Fruit fly (Drosophila melanogaster) whole organism, embryonic: ENCODE results near the gene Rassf.

Experiments
- B-H2 ChIP-seq: fragments of 200-800 bp; sonication (Bioruptor generic); optimal IDR thresholded peaks from 2 replicates; lab custom pipeline; 2018; ENCODE audit warnings: missing biosample characterization, mild to moderate bottlenecking, missing genetic modification characterization
- CG10565 ChIP-seq: fragments of 200-800 bp; sonication (Bioruptor generic); optimal IDR thresholded peaks from 3 replicates; lab custom pipeline; 2016; ENCODE audit warnings: missing biosample characterization, mild to moderate bottlenecking, missing genetic modification characterization
- CG11560 ChIP-seq: fragments of 200-800 bp; sonication (Bioruptor generic); IDR thresholded peaks from 3 replicates; pipeline ENCODE4 v1.3.6; 2022; ENCODE audit warnings: missing biosample characterization, missing genetic modification characterization
- CG13123 ChIP-seq: fragments of 200-800 bp; sonication (Bioruptor generic); optimal IDR thresholded peaks from 2 replicates; lab custom pipeline; 2016; ENCODE audit warnings: missing biosample characterization, missing genetic modification characterization
- CG13894 ChIP-seq: fragments of 200-800 bp; sonication (Bioruptor generic); optimal IDR thresholded peaks from 3 replicates; lab custom pipeline; 2018; ENCODE audit warnings: missing biosample characterization, mild to moderate bottlenecking, missing genetic modification characterization, moderate library complexity
- CG17829 ChIP-seq: fragments of 200-800 bp; optimal IDR thresholded peaks from 2 replicates; lab custom pipeline; 2019; ENCODE audit warnings: missing biosample characterization, mild to moderate bottlenecking, missing genetic modification characterization, moderate library complexity
- CG18011 ChIP-seq: fragments of 200-800 bp; sonication (Bioruptor generic); optimal IDR thresholded peaks from 2 replicates; lab custom pipeline; 2017; ENCODE audit warnings: missing biosample characterization, missing genetic modification characterization, mild to moderate bottlenecking, moderate library complexity, missing genotype
- CG18619 ChIP-seq: fragments of 200-800 bp; sonication (Bioruptor generic); optimal IDR thresholded peaks from 3 replicates; lab custom pipeline; 2017; ENCODE audit warnings: missing biosample characterization, mild to moderate bottlenecking, missing genetic modification characterization
- CG2875 ChIP-seq: fragments of 200-800 bp; sonication (Bioruptor generic); optimal IDR thresholded peaks from 2 replicates; lab custom pipeline; 2017; ENCODE audit warnings: missing biosample characterization, mild to moderate bottlenecking, missing genetic modification characterization, missing genetic modification reagents
- CG3065 ChIP-seq: fragments of 200-800 bp; sonication (Bioruptor generic); optimal IDR thresholded peaks from 2 replicates; lab custom pipeline; 2016; ENCODE audit warnings: missing biosample characterization, missing genetic modification characterization
- CG43689 ChIP-seq: fragments of 200-800 bp; sonication (Bioruptor generic); IDR thresholded peaks from 2 replicates; pipeline ENCODE4 v1.3.6; 2022; ENCODE audit warnings: missing biosample characterization, missing genetic modification characterization
- CG5245 ChIP-seq: fragments of 200-800 bp; sonication (Bioruptor generic); optimal IDR thresholded peaks from 3 replicates; lab custom pipeline; 2016; ENCODE audit warnings: missing biosample characterization, missing genetic modification characterization
- CG6683 ChIP-seq: fragments of 200-800 bp; sonication (Bioruptor generic); optimal IDR thresholded peaks from 2 replicates; lab custom pipeline; 2017; ENCODE audit warnings: missing biosample characterization, mild to moderate bottlenecking, missing genetic modification characterization, missing genetic modification reagents
- CG8478 ChIP-seq: fragments of >200 bp; optimal IDR thresholded peaks from 2 replicates; lab custom pipeline; 2018
- Camta ChIP-seq: fragments of 200-800 bp; sonication (Bioruptor generic); optimal IDR thresholded peaks from 2 replicates; lab custom pipeline; 2016; ENCODE audit warnings: missing biosample characterization, missing genetic modification characterization
- Dbx ChIP-seq: fragments of 200-800 bp; sonication (Bioruptor generic); IDR thresholded peaks from 3 replicates; pipeline ENCODE4 v1.3.6; 2022; ENCODE audit warnings: missing biosample characterization, missing genetic modification characterization
- Dip2 ChIP-seq: fragments of 200-800 bp; sonication (Bioruptor generic); IDR thresholded peaks from 2 replicates; pipeline ENCODE4 v1.3.6; 2022; ENCODE audit warnings: missing biosample characterization, missing genetic modification characterization
- Drgx ChIP-seq: fragments of 200-800 bp; sonication (Bioruptor generic); IDR thresholded peaks from 2 replicates; pipeline ENCODE4 v1.3.6; 2022; ENCODE audit warnings: missing biosample characterization, missing genetic modification characterization
- HmgD ChIP-seq: fragments of 200-800 bp; sonication (Bioruptor generic); optimal IDR thresholded peaks from 3 replicates; lab custom pipeline; 2016; ENCODE audit warnings: missing biosample characterization, missing genetic modification characterization
- MESR4 ChIP-seq: fragments of 200-800 bp; sonication (Bioruptor generic); optimal IDR thresholded peaks from 2 replicates; lab custom pipeline; 2018; ENCODE audit warnings: missing biosample characterization, mild to moderate bottlenecking, missing genetic modification characterization, moderate library complexity
- Oli ChIP-seq: fragments of 200-800 bp; sonication (Bioruptor generic); optimal IDR thresholded peaks from 2 replicates; lab custom pipeline; 2018; ENCODE audit warnings: missing biosample characterization, mild to moderate bottlenecking, missing genetic modification characterization, moderate library complexity
- Opbp ChIP-seq: fragments of 200-800 bp; sonication (Bioruptor generic); IDR thresholded peaks from 3 replicates; pipeline ENCODE4 v1.3.6; 2022; ENCODE audit warnings: missing biosample characterization, missing genetic modification characterization; ENCODE audit not compliant: partially characterized antibody
- Poxn ChIP-seq: fragments of 200-800 bp; sonication (Bioruptor generic); IDR thresholded peaks from 2 replicates; pipeline ENCODE4 v1.3.6; 2022; ENCODE audit warnings: missing biosample characterization, missing genetic modification characterization
- Sin3A ChIP-seq: fragments of >200 bp; optimal IDR thresholded peaks from 2 replicates; lab custom pipeline; 2018
- Sox100B ChIP-seq: fragments of 200-800 bp; sonication (Bioruptor generic); optimal IDR thresholded peaks from 3 replicates; lab custom pipeline; 2018; ENCODE audit warnings: missing biosample characterization, mild to moderate bottlenecking, missing genetic modification characterization
- Spps ChIP-seq: fragments of 200-800 bp; sonication (Bioruptor generic); optimal IDR thresholded peaks from 2 replicates; lab custom pipeline; 2018; ENCODE audit warnings: missing biosample characterization, mild to moderate bottlenecking, missing genetic modification characterization
- Sry-β ChIP-seq: fragments of 200-800 bp; sonication (Bioruptor generic); optimal IDR thresholded peaks from 2 replicates; lab custom pipeline; 2018; ENCODE audit warnings: missing biosample characterization, mild to moderate bottlenecking, missing genetic modification characterization, moderate library complexity
- Sry-δ ChIP-seq: fragments of 200-800 bp; sonication (Bioruptor generic); optimal IDR thresholded peaks from 2 replicates; lab custom pipeline; 2016; ENCODE audit warnings: missing biosample characterization, missing genetic modification characterization
- Trl ChIP-seq, 3 experiments: fragments of >200 bp in 2 of 3; fragments of 200-800 bp in 1 of 3; sonication (Bioruptor generic) in 1 of 3; optimal IDR thresholded peaks; 2 replicates in 1 of 3; 3 replicates in 2 of 3; lab custom pipeline; 2016 to 2017; ENCODE audit warnings: missing biosample characterization in 1 of 3, missing genetic modification characterization in 1 of 3
- cg ChIP-seq: fragments of 200-800 bp; sonication (Bioruptor generic); optimal IDR thresholded peaks from 3 replicates; lab custom pipeline; 2019; ENCODE audit warnings: missing biosample characterization, mild to moderate bottlenecking, missing genetic modification characterization, moderate library complexity
- dan ChIP-seq: fragments of 200-800 bp; sonication (Bioruptor generic); IDR thresholded peaks from 2 replicates; pipeline ENCODE4 v1.3.6; 2022; ENCODE audit warnings: missing biosample characterization, missing genetic modification characterization
- danr ChIP-seq: fragments of 200-800 bp; sonication (Bioruptor generic); IDR thresholded peaks from 2 replicates; pipeline ENCODE4 v1.3.6; 2022; ENCODE audit warnings: missing biosample characterization, missing genetic modification characterization
- dpn ChIP-seq, 2 experiments: fragments of 200-800 bp; sonication (Bioruptor generic); optimal IDR thresholded peaks; 3 replicates each; lab custom pipeline; 2016; ENCODE audit warnings: missing biosample characterization in 2 of 2, missing genetic modification characterization in 2 of 2
- eve ChIP-seq, 2 experiments: fragments of >200 bp; optimal IDR thresholded peaks; 2 replicates each; lab custom pipeline; 2017; ENCODE audit warnings: missing biosample characterization in 2 of 2, missing genetic modification characterization in 2 of 2
- exex ChIP-seq: fragments of 200-800 bp; sonication (Bioruptor generic); optimal IDR thresholded peaks from 4 replicates; lab custom pipeline; 2018; ENCODE audit warnings: missing biosample characterization, mild to moderate bottlenecking, missing genetic modification characterization, moderate library complexity
- ftz-f1 ChIP-seq: fragments of 200-800 bp; sonication (Bioruptor generic); optimal IDR thresholded peaks from 2 replicates; lab custom pipeline; 2016; ENCODE audit warnings: missing biosample characterization, missing genetic modification characterization
- grau ChIP-seq: fragments of 200-800 bp; optimal IDR thresholded peaks from 3 replicates; lab custom pipeline; 2019; ENCODE audit warnings: missing biosample characterization, mild to moderate bottlenecking, missing genetic modification characterization, moderate library complexity
- hb ChIP-seq: fragments of 200-800 bp; sonication (Bioruptor generic); IDR thresholded peaks from 3 replicates; pipeline ENCODE4 v1.3.6; 2022; ENCODE audit warnings: missing biosample characterization, missing genetic modification characterization; ENCODE audit not compliant: partially characterized antibody
- hkb ChIP-seq, 2 experiments: fragments of 200-800 bp in 1 of 2; fragments of >200 bp in 1 of 2; sonication (Bioruptor generic) in 1 of 2; IDR thresholded peaks in 1 of 2; optimal IDR thresholded peaks in 1 of 2; 2 replicates each; pipeline versions ENCODE4 v1.3.6 to Lab custom; 2017 to 2022; ENCODE audit warnings: missing biosample characterization in 1 of 2, missing genetic modification characterization in 1 of 2
- jigr1 ChIP-seq: fragments of 200-800 bp; sonication (Bioruptor generic); IDR thresholded peaks from 3 replicates; pipeline ENCODE4 v1.3.6; 2022; ENCODE audit warnings: missing biosample characterization, missing genetic modification characterization
- jing ChIP-seq: fragments of 200-800 bp; sonication (Bioruptor generic); optimal IDR thresholded peaks from 2 replicates; lab custom pipeline; 2018; ENCODE audit warnings: missing biosample characterization, mild to moderate bottlenecking, missing genetic modification characterization
- kah ChIP-seq: fragments of 200-800 bp; sonication (Bioruptor generic); optimal IDR thresholded peaks from 2 replicates; lab custom pipeline; 2018; ENCODE audit warnings: missing biosample characterization, mild to moderate bottlenecking, missing genetic modification characterization
- ken ChIP-seq: fragments of 200-800 bp; sonication (Bioruptor generic); IDR thresholded peaks from 3 replicates; pipeline ENCODE4 v1.3.6; 2022; ENCODE audit warnings: missing biosample characterization, missing genetic modification characterization
- nom ChIP-seq: fragments of 200-800 bp; sonication (Bioruptor generic); optimal IDR thresholded peaks from 2 replicates; lab custom pipeline; 2017; ENCODE audit warnings: missing biosample characterization, missing genetic modification characterization, mild to moderate bottlenecking, moderate library complexity, missing genetic modification reagents
- org-1 ChIP-seq: fragments of 200-800 bp; sonication (Bioruptor generic); optimal IDR thresholded peaks from 2 replicates; lab custom pipeline; 2017; ENCODE audit warnings: missing biosample characterization, missing genetic modification characterization
- sens ChIP-seq: fragments of 200-800 bp; sonication (Bioruptor generic); peaks from one replicate; lab custom pipeline; 2016; ENCODE audit warnings: missing biosample characterization, missing genetic modification characterization
- shn ChIP-seq: fragments of 200-800 bp; sonication (Bioruptor generic); optimal IDR thresholded peaks from 3 replicates; lab custom pipeline; 2016; ENCODE audit warnings: missing biosample characterization, missing genetic modification characterization
- slp2 ChIP-seq: fragments of 200-800 bp; sonication (Bioruptor generic); optimal IDR thresholded peaks from 2 replicates; lab custom pipeline; 2016; ENCODE audit warnings: missing biosample characterization, missing genetic modification characterization
- tll ChIP-seq, 2 experiments: fragments of 200-800 bp in 1 of 2; fragments of >200 bp in 1 of 2; sonication (Bioruptor generic) in 1 of 2; optimal IDR thresholded peaks; 2 replicates each; lab custom pipeline; 2017 to 2019; ENCODE audit warnings: missing biosample characterization in 2 of 2, missing genetic modification characterization in 2 of 2, mild to moderate bottlenecking in 1 of 2, moderate library complexity in 1 of 2
- tna ChIP-seq: fragments of 200-800 bp; sonication (Bioruptor generic); IDR thresholded peaks from 2 replicates; pipeline ENCODE4 v1.3.6; 2022; ENCODE audit warnings: missing biosample characterization, missing genetic modification characterization; ENCODE audit not compliant: partially characterized antibody
- toy ChIP-seq: fragments of 200-800 bp; sonication (Bioruptor generic); IDR thresholded peaks from 2 replicates; pipeline ENCODE4 v1.3.6; 2022; ENCODE audit warnings: missing biosample characterization, missing genetic modification characterization
- vnd ChIP-seq: fragments of 200-800 bp; sonication (Bioruptor generic); IDR thresholded peaks from 3 replicates; pipeline ENCODE4 v1.3.6; 2022; ENCODE audit warnings: missing biosample characterization, missing genetic modification characterization; ENCODE audit not compliant: partially characterized antibody

Gene Rassf

DNA sequence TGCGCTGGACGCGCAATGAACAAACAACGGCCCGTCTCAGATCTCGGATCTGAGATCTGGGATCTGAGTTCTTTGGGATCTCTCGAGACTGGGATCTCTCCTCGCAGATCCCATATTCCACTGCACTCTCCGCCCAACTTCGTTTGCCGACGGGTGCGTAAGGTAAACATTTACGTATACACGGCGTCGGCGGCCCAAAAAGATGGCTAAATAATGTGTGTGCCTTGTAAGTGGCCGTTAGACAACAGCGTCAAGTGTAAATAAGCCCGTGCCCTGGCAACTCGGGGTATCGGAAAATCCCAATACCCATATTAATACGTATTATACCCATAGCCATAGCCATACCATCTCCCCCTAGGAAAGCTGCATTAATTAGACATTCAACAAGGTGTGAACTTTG lies 17.0 kb upstream of the Rassf start (continued):
- no peak for TF ChIP-seq eve (GFP tag; optimal IDR thresholded peaks at IDR 0.05; lab: Kevin White, UChicago)
- no peak for TF ChIP-seq jing (GFP tag; lab: Kevin White, UChicago)
- no peak for TF ChIP-seq hb
- no peak for TF ChIP-seq CG17829 (tag; lab: Kevin White, UChicago)
- TF ChIP-seq danr (GFP tag; lab: Robert Waterston, UW) = no peak
- TF ChIP-seq CG13123 = no peak
- TF ChIP-seq CG8478 (lab: Kevin White, UChicago) = no peak
- no peak for TF ChIP-seq Sry-δ (GFP tag; lab: Kevin White, UChicago)
- no peak for TF ChIP-seq Drgx (GFP tag; lab: Robert Waterston, UW)
- TF ChIP-seq CG2875 (GFP tag; lab: Kevin White, UChicago) = no peak
- TF ChIP-seq CG5245 (GFP tag; lab: Kevin White, UChicago) = no peak
- TF ChIP-seq Poxn (GFP tag; lab: Robert Waterston, UW) = no peak
- no peak for TF ChIP-seq jigr1
- no peak for TF ChIP-seq MESR4 (GFP tag; lab: Kevin White, UChicago)
- no peak for TF ChIP-seq Spps (tag; lab: Kevin White, UChicago)
- no peak for TF ChIP-seq CG18011
- no peak for TF ChIP-seq org-1 (GFP tag; lab: Kevin White, UChicago)
- TF ChIP-seq B-H2 (GFP tag; lab: Kevin White, UChicago) = no peak
- TF ChIP-seq CG18619 (GFP tag; lab: Kevin White, UChicago) = no peak
- TF ChIP-seq CG3065 (GFP tag; lab: Kevin White, UChicago) = no peak
- TF ChIP-seq cg (GFP tag; lab: Kevin White, UChicago) = no peak
- TF ChIP-seq Trl (optimal IDR thresholded peaks at IDR 0.05; lab: Kevin White, UChicago) = no peak
- no peak for TF ChIP-seq Trl (GFP tag; optimal IDR thresholded peaks at IDR 0.05; lab: Kevin White, UChicago)
- TF ChIP-seq HmgD (GFP tag; lab: Kevin White, UChicago) = no peak
- TF ChIP-seq dan (GFP tag; lab: Robert Waterston, UW) = no peak
- TF ChIP-seq Sox100B (GFP tag; lab: Kevin White, UChicago) = no peak
- TF ChIP-seq CG6683 = no peak
- no peak for TF ChIP-seq dpn (GFP tag; optimal IDR thresholded peaks at IDR 0.05; lab: Kevin White, UChicago)
- TF ChIP-seq Oli (tag; lab: Kevin White, UChicago) = no peak
- no peak for TF ChIP-seq CG10565 (GFP tag; lab: Kevin White, UChicago)
- TF ChIP-seq tll (GFP tag; optimal IDR thresholded peaks at IDR 0.05; lab: Kevin White, UChicago) = peak in 1 of 2 experiments; percentile 45
- TF ChIP-seq sens = peak; percentile 65
- TF ChIP-seq slp2 (GFP tag; lab: Kevin White, UChicago) = no peak
- TF ChIP-seq Dbx = no peak
- TF ChIP-seq grau (tag; lab: Kevin White, UChicago) = no peak
- no peak for TF ChIP-seq Opbp (GFP tag; lab: Robert Waterston, UW)
- TF ChIP-seq hkb (optimal IDR thresholded peaks at IDR 0.05; lab: Kevin White, UChicago) = no peak
- TF ChIP-seq hkb (GFP tag; IDR thresholded peaks at IDR 0.05; lab: Robert Waterston, UW) = no peak
- TF ChIP-seq exex = no peak
- no peak for TF ChIP-seq Camta (GFP tag; lab: Kevin White, UChicago)
- TF ChIP-seq vnd (GFP tag; lab: Robert Waterston, UW) = no peak
- TF ChIP-seq nom (GFP tag; lab: Kevin White, UChicago) = no peak
- TF ChIP-seq Sry-β (GFP tag; lab: Kevin White, UChicago) = no peak
- no peak for TF ChIP-seq ftz-f1 (GFP tag; lab: Kevin White, UChicago)
- no peak for TF ChIP-seq tna (GFP tag; lab: Robert Waterston, UW)
- no peak for TF ChIP-seq toy (GFP tag; lab: Robert Waterston, UW)
- TF ChIP-seq Dip2 (GFP tag; lab: Robert Waterston, UW) = no peak
- no peak for TF ChIP-seq CG11560 (tag; lab: Robert Waterston, UW)
- TF ChIP-seq shn (GFP tag; lab: Kevin White, UChicago) = no peak
- TF ChIP-seq ken (GFP tag; lab: Robert Waterston, UW) = no peak
- TF ChIP-seq CG43689 (GFP tag; lab: Robert Waterston, UW) = no peak
- no peak for TF ChIP-seq CG13894 (tag; lab: Kevin White, UChicago)
- no peak for TF ChIP-seq Sin3A (lab: Kevin White, UChicago)
- TF ChIP-seq kah (GFP tag; lab: Kevin White, UChicago) = no peak
